Fruit fly (Drosophila melanogaster) whole organism, wandering third instar larva: ENCODE data around the gene Ocrl.

Source experiments
- Abd-B ChIP-seq: fragments of >200 bp; optimal IDR thresholded peaks from 2 replicates; lab custom pipeline; 2017; ENCODE audit warnings: missing biosample characterization, missing genetic modification characterization
- CG32264 ChIP-seq: fragments of 200-800 bp; sonication (Bioruptor generic); optimal IDR thresholded peaks from 2 replicates; lab custom pipeline; 2016; ENCODE audit warnings: missing biosample characterization, missing genetic modification characterization
- CG9705 ChIP-seq: fragments of 200-800 bp; sonication (Bioruptor generic); optimal IDR thresholded peaks from 2 replicates; lab custom pipeline; 2018; ENCODE audit warnings: missing biosample characterization, mild to moderate bottlenecking, missing genetic modification characterization
- Dfd ChIP-seq: fragments of >200 bp; optimal IDR thresholded peaks from 2 replicates; lab custom pipeline; 2017; ENCODE audit warnings: missing biosample characterization, missing genetic modification characterization
- Dif ChIP-seq: fragments of 200-275, 200-300 bp; sonication (Bioruptor generic); optimal IDR thresholded peaks from 2 replicates; lab custom pipeline; 2018; ENCODE audit warnings: missing biosample characterization, missing genetic modification characterization; ENCODE audit not compliant: partially characterized antibody
- GATAd ChIP-seq: sonication (Bioruptor generic); optimal IDR thresholded peaks from 2 replicates; lab custom pipeline; 2016; ENCODE audit warnings: missing biosample characterization, missing genetic modification characterization
- HLH106 ChIP-seq: fragments of 200-800 bp; optimal IDR thresholded peaks from 3 replicates; lab custom pipeline; 2019; ENCODE audit warnings: missing biosample characterization, mild to moderate bottlenecking, missing genetic modification characterization, moderate library complexity
- Hr78 ChIP-seq: fragments of >200 bp; optimal IDR thresholded peaks from 2 replicates; lab custom pipeline; 2017; ENCODE audit warnings: missing biosample characterization, missing genetic modification characterization
- Hr83 ChIP-seq: fragments of 200-300 bp; sonication (Bioruptor generic); optimal IDR thresholded peaks from 2 replicates; lab custom pipeline; 2016; ENCODE audit warnings: missing biosample characterization, mild to moderate bottlenecking, missing genetic modification characterization, moderate library complexity; ENCODE audit not compliant: poor library complexity, severe bottlenecking
- Mio ChIP-seq: sonication (Bioruptor generic); optimal IDR thresholded peaks from 2 replicates; lab custom pipeline; 2016; ENCODE audit warnings: missing biosample characterization, missing genetic modification characterization
- Myc ChIP-seq: fragments of >200 bp; optimal IDR thresholded peaks from 2 replicates; lab custom pipeline; 2017
- N ChIP-seq: fragments of >200 bp; optimal IDR thresholded peaks from 2 replicates; lab custom pipeline; 2018; ENCODE audit warnings: missing biosample characterization, missing external identifiers, missing genetic modification characterization
- OdsH ChIP-seq: fragments of 200-800 bp; sonication (Bioruptor generic); optimal IDR thresholded peaks from 2 replicates; lab custom pipeline; 2016; ENCODE audit warnings: missing biosample characterization, mild to moderate bottlenecking, missing genetic modification characterization
- Rel ChIP-seq, 2 experiments: fragments of 200-800 bp; sonication (Bioruptor generic) in 1 of 2; optimal IDR thresholded peaks; 2 replicates in 1 of 2; 3 replicates in 1 of 2; lab custom pipeline; 2016 to 2019; ENCODE audit warnings: mild to moderate bottlenecking in 2 of 2, missing biosample characterization in 2 of 2, missing genetic modification characterization in 2 of 2, moderate library complexity in 1 of 2
- Sp1 ChIP-seq: fragments of 200-800 bp; sonication (Bioruptor generic); optimal IDR thresholded peaks from 3 replicates; lab custom pipeline; 2019; ENCODE audit warnings: missing biosample characterization, mild to moderate bottlenecking, missing genetic modification characterization, moderate library complexity
- Vsx2 ChIP-seq: fragments of 200-300, 225-300 bp; sonication (Bioruptor generic); optimal IDR thresholded peaks from 2 replicates; lab custom pipeline; 2018; ENCODE audit warnings: missing biosample characterization, missing genetic modification characterization; ENCODE audit not compliant: partially characterized antibody
- br ChIP-seq: fragments of 200-800 bp; sonication (Bioruptor generic); optimal IDR thresholded peaks from 2 replicates; lab custom pipeline; 2016; ENCODE audit warnings: missing biosample characterization, missing genetic modification characterization
- dmrt93B ChIP-seq: fragments of 200-800 bp; sonication (Bioruptor generic); optimal IDR thresholded peaks from 2 replicates; lab custom pipeline; 2018; ENCODE audit warnings: missing biosample characterization, mild to moderate bottlenecking, missing genetic modification characterization
- dsf ChIP-seq: sonication (Bioruptor generic); optimal IDR thresholded peaks from 2 replicates; lab custom pipeline; 2016; ENCODE audit warnings: missing biosample characterization, missing genetic modification characterization, borderline replicate concordance
- ey ChIP-seq: fragments of 200-800 bp; sonication (Bioruptor generic); optimal IDR thresholded peaks from 2 replicates; lab custom pipeline; 2016; ENCODE audit warnings: missing biosample characterization, missing genetic modification characterization
- foxo ChIP-seq, 2 experiments: fragments of 200-800 bp; sonication (Bioruptor generic); optimal IDR thresholded peaks; 2 replicates in 1 of 2; 3 replicates in 1 of 2; lab custom pipeline; 2016 to 2017; ENCODE audit warnings: missing biosample characterization in 2 of 2, missing genetic modification characterization in 2 of 2
- fru ChIP-seq: fragments of 200-800 bp; sonication (Bioruptor generic); optimal IDR thresholded peaks from 3 replicates; lab custom pipeline; 2016; ENCODE audit warnings: missing biosample characterization, mild to moderate bottlenecking, missing genetic modification characterization
- h ChIP-seq: fragments of 200-800 bp; sonication (Bioruptor generic); optimal IDR thresholded peaks from 3 replicates; lab custom pipeline; 2016; ENCODE audit warnings: missing biosample characterization, mild to moderate bottlenecking, missing genetic modification characterization
- lola ChIP-seq: fragments of >200 bp; optimal IDR thresholded peaks from 2 replicates; lab custom pipeline; 2017; ENCODE audit warnings: missing biosample characterization, missing genetic modification characterization
- psq ChIP-seq: fragments of 200-800 bp; sonication (Bioruptor generic); optimal IDR thresholded peaks from 3 replicates; lab custom pipeline; 2017; ENCODE audit warnings: missing biosample characterization, mild to moderate bottlenecking, missing genetic modification characterization, moderate library complexity
- rgr ChIP-seq: fragments of 200-800 bp; sonication (Bioruptor generic); optimal IDR thresholded peaks from 3 replicates; lab custom pipeline; 2016; ENCODE audit warnings: missing biosample characterization, mild to moderate bottlenecking, missing genetic modification characterization
- sage ChIP-seq: fragments of 200-800 bp; sonication (Bioruptor generic); optimal IDR thresholded peaks from 2 replicates; lab custom pipeline; 2016; ENCODE audit warnings: missing biosample characterization, mild to moderate bottlenecking, missing genetic modification characterization
- sv ChIP-seq: fragments of 200-800 bp; sonication (Bioruptor generic); optimal IDR thresholded peaks from 3 replicates; lab custom pipeline; 2016; ENCODE audit warnings: missing biosample characterization, missing genetic modification characterization
- tai ChIP-seq: sonication (Bioruptor generic); optimal IDR thresholded peaks from 2 replicates; lab custom pipeline; 2016; ENCODE audit warnings: missing biosample characterization, missing genetic modification characterization
- usp ChIP-seq: fragments of >200 bp; optimal IDR thresholded peaks from 2 replicates; lab custom pipeline; 2017; ENCODE audit warnings: missing biosample characterization, missing genetic modification characterization
- woc ChIP-seq: sonication (Bioruptor generic); optimal IDR thresholded peaks from 2 replicates; lab custom pipeline; 2016; ENCODE audit warnings: missing biosample characterization, mild to moderate bottlenecking, missing genetic modification characterization

The Ocrl gene

DNA sequence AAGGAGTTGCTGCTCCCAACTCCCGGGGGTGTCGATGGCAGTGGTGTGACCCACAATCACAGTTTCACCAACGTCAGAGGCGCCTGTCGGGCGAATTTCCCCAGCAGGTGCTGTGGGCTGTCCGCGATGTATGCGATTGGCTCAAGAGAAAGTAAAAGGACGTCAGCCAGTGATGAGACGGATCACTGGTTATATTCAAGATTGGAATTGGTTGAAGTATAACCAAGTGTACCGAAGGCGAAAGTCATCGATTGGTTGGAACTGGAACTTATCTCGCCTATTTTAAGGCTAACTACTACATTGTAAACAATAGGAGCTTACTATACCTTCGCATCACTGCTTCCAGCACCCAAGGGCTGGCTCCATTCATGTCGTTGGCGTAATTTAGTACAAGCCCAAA lies 19.7 kb upstream of the Ocrl start, which contains the start of gene CG32801:
Gene CG32801 (minus strand): TSS at position 101 of the 400 bp plus-strand sequence.
- TF ChIP-seq Sp1 (no peak), lola (GFP tag; lab: Kevin White, UChicago) (no peak), CG32264 (GFP tag; lab: Kevin White, UChicago) (no peak), fru (GFP tag; lab: Kevin White, UChicago) (no peak), h (GFP tag; lab: Kevin White, UChicago) (no peak), dmrt93B (no peak), Rel (GFP tag; optimal IDR thresholded peaks at IDR 0.05; lab: Kevin White, UChicago) (no peak), Rel (tag; optimal IDR thresholded peaks at IDR 0.05; lab: Kevin White, UChicago) (no peak), sv (GFP tag; lab: Kevin White, UChicago) (no peak), Dfd (GFP tag; lab: Kevin White, UChicago) (no peak), Hr83 (GFP tag; lab: Kevin White, UChicago) (no peak), ey (GFP tag; lab: Kevin White, UChicago) (no peak), sage (GFP tag; lab: Kevin White, UChicago) (no peak)

DNA sequence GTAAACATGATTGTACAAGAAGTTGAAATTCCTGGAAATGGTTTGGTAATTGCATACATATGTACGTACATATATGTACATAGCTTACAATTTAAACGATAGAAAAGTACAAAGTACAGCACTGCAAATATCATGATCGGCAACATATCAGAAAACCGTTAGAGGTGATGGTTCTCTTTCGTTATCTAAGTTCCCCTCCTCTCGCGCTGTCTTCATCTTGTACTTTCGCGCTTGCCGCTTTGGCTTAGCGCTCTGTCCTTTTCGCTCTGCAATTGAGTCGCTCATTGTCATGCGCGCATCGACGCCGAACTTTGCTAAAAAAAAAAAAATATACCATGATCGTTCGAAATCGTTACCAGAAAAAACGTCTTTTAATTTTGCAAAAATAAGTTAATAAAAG lies 18.8 kb upstream of the Ocrl start:
- TF ChIP-seq Hr83 (GFP tag; lab: Kevin White, UChicago) (no peak), dsf (GFP tag; lab: Kevin White, UChicago) (no peak), sage (GFP tag; lab: Kevin White, UChicago) (no peak)

DNA sequence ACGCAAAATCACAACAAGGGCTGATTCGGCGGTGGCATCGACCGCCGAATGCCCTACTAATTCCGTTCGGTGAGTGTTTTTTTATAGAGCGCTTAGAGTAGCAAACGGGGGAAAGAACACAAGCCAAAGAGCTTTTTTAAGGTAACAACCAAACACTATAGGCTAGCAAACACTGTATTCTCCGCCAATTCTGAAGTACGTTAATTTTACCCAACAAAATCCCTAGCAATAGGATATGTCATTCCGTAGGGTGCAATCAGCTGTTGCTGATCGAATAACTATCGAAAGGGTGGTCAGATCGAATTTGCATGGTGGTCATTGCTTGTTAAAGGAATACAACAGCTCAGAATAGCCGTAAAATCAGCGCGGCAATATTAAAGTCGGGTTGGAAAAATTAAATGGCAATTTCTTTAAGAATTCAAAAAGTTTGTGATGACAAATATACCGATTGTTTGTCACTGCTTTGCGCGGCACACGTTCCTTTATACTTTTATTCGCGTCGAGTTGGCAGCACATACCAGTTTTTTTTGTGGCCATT lies 15.0 kb upstream of the Ocrl start, which contains the start of gene mip130:
Gene mip130 (plus strand): TSS at position 513 of the 538 bp plus-strand sequence.
- TF ChIP-seq HLH106 (peak; percentile 64), Hr83 (GFP tag; lab: Kevin White, UChicago) (peak; percentile 1), fru (GFP tag; lab: Kevin White, UChicago) (peak; percentile 68), CG32264 (GFP tag; lab: Kevin White, UChicago) (no peak), sage (GFP tag; lab: Kevin White, UChicago) (no peak), Vsx2 (no peak), dmrt93B (peak; percentile 30), br (peak; percentile 43), rgr (GFP tag; lab: Kevin White, UChicago) (peak; percentile 45), N (GFP tag; lab: Kevin White, UChicago) (no peak), GATAd (GFP tag; lab: Kevin White, UChicago) (no peak), Sp1 (peak; percentile 63), h (GFP tag; lab: Kevin White, UChicago) (peak; percentile 73), Rel (GFP tag; optimal IDR thresholded peaks at IDR 0.05; lab: Kevin White, UChicago) (no peak), Rel (tag; optimal IDR thresholded peaks at IDR 0.05; lab: Kevin White, UChicago) (peak; percentile 41), Mio (GFP tag; lab: Kevin White, UChicago) (no peak), woc (GFP tag; lab: Kevin White, UChicago) (peak; percentile 85), psq (GFP tag; lab: Kevin White, UChicago) (peak; percentile 56), Myc (lab: Kevin White, UChicago) (peak; percentile 51), ey (GFP tag; lab: Kevin White, UChicago) (peak; percentile 24), foxo (GFP tag; optimal IDR thresholded peaks at IDR 0.05; lab: Kevin White, UChicago) (peak in 1 of 2 experiments; percentile 73), usp (GFP tag; lab: Kevin White, UChicago) (no peak), OdsH (peak; percentile 38), CG9705 (GFP tag; lab: Kevin White, UChicago) (no peak)

DNA sequence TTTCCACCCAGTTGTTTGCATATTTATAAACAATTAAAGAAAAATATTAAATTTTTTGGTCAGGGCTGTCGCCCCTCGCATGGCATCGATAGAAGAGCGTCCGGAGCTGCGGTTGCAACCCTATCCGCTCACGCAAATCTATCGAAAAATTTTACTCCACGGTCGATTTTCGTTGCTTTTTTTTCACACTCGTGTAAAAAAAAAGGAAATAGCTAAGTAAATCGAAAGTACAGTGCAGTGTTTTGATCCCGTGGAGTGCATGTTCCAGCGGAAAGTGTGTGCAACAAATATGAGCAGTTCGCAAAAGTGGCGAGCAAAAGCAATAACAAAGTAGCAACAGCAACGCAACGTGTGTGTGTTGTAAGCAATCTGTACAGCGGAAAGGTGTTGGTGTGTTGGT lies 14.0 kb upstream of the Ocrl start, which contains the start of the genes Edem1 and Rbcn-3B:
Gene Edem1 (minus strand): TSS at position 71 of the 400 bp plus-strand sequence.
Gene Rbcn-3B (plus strand): TSS at position 164 of the 400 bp plus-strand sequence.
- TF ChIP-seq Dfd (GFP tag; lab: Kevin White, UChicago) (no peak), Mio (GFP tag; lab: Kevin White, UChicago) (no peak), Sp1 (peak; percentile 10)
- TF ChIP-seq, all 38 proteins: peak for 1

dm6 chrX:1909533-1909932 lies 13.2 kb upstream of the Ocrl start:
- TF ChIP-seq Abd-B (GFP tag; lab: Kevin White, UChicago) (no peak), lola (GFP tag; lab: Kevin White, UChicago) (no peak), GATAd (GFP tag; lab: Kevin White, UChicago) (no peak), Rel (GFP tag; optimal IDR thresholded peaks at IDR 0.05; lab: Kevin White, UChicago) (no peak), Rel (tag; optimal IDR thresholded peaks at IDR 0.05; lab: Kevin White, UChicago) (peak; percentile 55), Dif (GFP tag; lab: Kevin White, UChicago) (no peak), Vsx2 (no peak), fru (GFP tag; lab: Kevin White, UChicago) (no peak), Hr78 (GFP tag; lab: Kevin White, UChicago) (no peak), tai (GFP tag; lab: Kevin White, UChicago) (no peak)
